Fruit fly (Drosophila melanogaster) whole organism, adult: ENCODE data around the gene PICK1.

Experiments
- CG12768 ChIP-seq: fragments of 200-800 bp; sonication (Bioruptor generic); optimal IDR thresholded peaks from 2 replicates; lab custom pipeline; 2017; ENCODE audit warnings: missing biosample characterization, missing genetic modification characterization, mild to moderate bottlenecking, moderate library complexity, missing genetic modification reagents
- CG33017 ChIP-seq: fragments of 200-800 bp; sonication (Bioruptor generic); optimal IDR thresholded peaks from 2 replicates; lab custom pipeline; 2018; ENCODE audit warnings: missing biosample characterization, mild to moderate bottlenecking, missing genetic modification characterization, moderate library complexity
- CG7045 ChIP-seq: fragments of 200-800 bp; sonication (Bioruptor generic); optimal IDR thresholded peaks from 2 replicates; lab custom pipeline; 2017; ENCODE audit warnings: missing biosample characterization, mild to moderate bottlenecking, missing genetic modification characterization
- Hr96 ChIP-seq: fragments of 200-800 bp; sonication (Bioruptor generic); optimal IDR thresholded peaks from 2 replicates; lab custom pipeline; 2016; ENCODE audit warnings: missing biosample characterization, missing genetic modification characterization
- Mnt ChIP-seq: fragments of 200-800 bp; sonication (Bioruptor generic); optimal IDR thresholded peaks from 2 replicates; lab custom pipeline; 2016; ENCODE audit warnings: missing biosample characterization, mild to moderate bottlenecking, missing genetic modification characterization
- cnc ChIP-seq, 2 experiments: fragments of >200 bp; optimal IDR thresholded peaks; 2 replicates each; lab custom pipeline; 2017
- kay ChIP-seq: fragments of 200-800 bp; sonication (Bioruptor generic); peaks from one replicate; lab custom pipeline; 2016; ENCODE audit warnings: missing biosample characterization, missing genetic modification characterization, borderline replicate concordance
- pad ChIP-seq: fragments of 200-800 bp; sonication (Bioruptor generic); optimal IDR thresholded peaks from 3 replicates; lab custom pipeline; 2017; ENCODE audit warnings: missing biosample characterization, missing genetic modification characterization, mild to moderate bottlenecking, moderate library complexity, missing genetic modification reagents
- tj ChIP-seq: fragments of 200-800 bp; sonication (Bioruptor generic); optimal IDR thresholded peaks from 3 replicates; lab custom pipeline; 2017; ENCODE audit warnings: missing biosample characterization, mild to moderate bottlenecking, missing genetic modification characterization, moderate library complexity
- toe ChIP-seq: fragments of 200-800 bp; sonication (Bioruptor generic); optimal IDR thresholded peaks from 2 replicates; lab custom pipeline; 2016; ENCODE audit warnings: missing biosample characterization, missing genetic modification characterization

- TF ChIP-seq Mnt (GFP tag; lab: Kevin White, UChicago) = no peak
- no peak for TF ChIP-seq pad (GFP tag; lab: Kevin White, UChicago)
- no peak for TF ChIP-seq kay (GFP tag; lab: Kevin White, UChicago)
- no peak for TF ChIP-seq tj (GFP tag; lab: Kevin White, UChicago)
- TF ChIP-seq toe = no peak
- TF ChIP-seq CG12768 = no peak
- no peak for TF ChIP-seq CG33017
- TF ChIP-seq Hr96 (GFP tag; lab: Kevin White, UChicago) = no peak
- no peak for TF ChIP-seq CG7045 (GFP tag; lab: Kevin White, UChicago)
- no peak for TF ChIP-seq cnc (optimal IDR thresholded peaks at IDR 0.05; lab: Kevin White, UChicago)
These were observed 8.0 kb upstream of the PICK1 start for dm6 chr2L:12686811-12687210.
